Fruit fly (Drosophila melanogaster): Measurements from ENCODE around the gene CG1116.

- peak; percentile 90 for TF ChIP-seq unc-4 (GFP tag; IDR thresholded peaks at IDR 0.05; ENCODE audit: partially characterized antibody)
- TF ChIP-seq dimm (GFP tag; IDR thresholded peaks at IDR 0.05), result no peak
- TF ChIP-seq Antp (GFP tag; optimal IDR thresholded peaks at IDR 0.05), result peak; percentile 47
- TF ChIP-seq CG1792 (GFP tag; optimal IDR thresholded peaks at IDR 0.05), result peak; percentile 14
Measured at dm6 chr3R:5232197-5232607, 12.7 kb downstream of the CG1116 start, which contains the start of the genes Kat60 and Mms19.
